Worm (Caenorhabditis elegans): Measurements from ENCODE around the gene idpp-15.

DNA sequence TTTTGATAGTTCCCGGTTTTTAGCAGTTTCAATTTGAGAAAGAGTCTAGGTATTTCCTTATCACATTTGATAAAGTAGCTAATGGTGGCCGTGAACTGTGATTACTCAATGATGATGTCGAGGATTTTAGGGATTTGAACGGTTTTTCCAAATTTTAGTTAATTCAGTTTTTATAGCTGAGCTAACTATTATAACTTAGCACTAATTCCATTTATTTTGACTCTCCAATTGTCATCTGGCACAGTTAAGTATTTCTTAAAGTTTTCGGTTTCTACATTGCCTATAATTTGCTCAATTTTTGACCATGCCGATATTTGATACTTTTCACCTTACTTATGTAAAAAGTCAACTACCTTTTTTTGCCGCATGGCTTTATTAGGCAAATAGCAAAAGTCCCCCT is 48.4 kb downstream of the idpp-15 start:
- TF ChIP-seq elt-2 (tag; optimal IDR thresholded peaks at IDR 0.05) (no peak), ama-1 (optimal IDR thresholded peaks at IDR 0.05) (no peak), hlh-8 (tag; optimal IDR thresholded peaks at IDR 0.05) (no peak), pqm-1 (tag; optimal IDR thresholded peaks at IDR 0.05) (no peak), hlh-13 (GFP tag; optimal IDR thresholded peaks at IDR 0.05) (no peak), fkh-10 (GFP tag; optimal IDR thresholded peaks at IDR 0.05) (no peak), ttx-3 (tag; optimal IDR thresholded peaks at IDR 0.05) (no peak), ceh-2 (tag; optimal IDR thresholded peaks at IDR 0.05) (no peak), ceh-30 (tag; optimal IDR thresholded peaks at IDR 0.05) (no peak)
